Worm (Caenorhabditis elegans) whole organism, L2 larva: ENCODE data around the gene ZC250.4.

Source experiments
- ama-1 ChIP-seq: fragments of 150-350 bp; optimal IDR thresholded peaks from 2 replicates; lab custom pipeline; 2018; ENCODE audit warnings: inconsistent platforms
- lin-13 ChIP-seq: fragments of 150-350 bp; optimal IDR thresholded peaks from 2 replicates; lab custom pipeline; 2014; ENCODE audit warnings: missing biosample characterization, missing genetic modification reagents, missing genetic modification characterization
- lin-39 ChIP-seq: fragments of 150-350 bp; optimal IDR thresholded peaks from 2 replicates; lab custom pipeline; 2014; ENCODE audit warnings: missing biosample characterization, missing genetic modification reagents, missing genetic modification characterization
- skn-1 ChIP-seq: sonication (generic microtip); optimal IDR thresholded peaks from 2 replicates; lab custom pipeline; 2017; ENCODE audit warnings: missing biosample characterization, missing genetic modification characterization
- ztf-11 ChIP-seq: sonication (generic microtip); optimal IDR thresholded peaks from 2 replicates; lab custom pipeline; 2017; ENCODE audit warnings: missing biosample characterization, missing genetic modification characterization

DNA sequence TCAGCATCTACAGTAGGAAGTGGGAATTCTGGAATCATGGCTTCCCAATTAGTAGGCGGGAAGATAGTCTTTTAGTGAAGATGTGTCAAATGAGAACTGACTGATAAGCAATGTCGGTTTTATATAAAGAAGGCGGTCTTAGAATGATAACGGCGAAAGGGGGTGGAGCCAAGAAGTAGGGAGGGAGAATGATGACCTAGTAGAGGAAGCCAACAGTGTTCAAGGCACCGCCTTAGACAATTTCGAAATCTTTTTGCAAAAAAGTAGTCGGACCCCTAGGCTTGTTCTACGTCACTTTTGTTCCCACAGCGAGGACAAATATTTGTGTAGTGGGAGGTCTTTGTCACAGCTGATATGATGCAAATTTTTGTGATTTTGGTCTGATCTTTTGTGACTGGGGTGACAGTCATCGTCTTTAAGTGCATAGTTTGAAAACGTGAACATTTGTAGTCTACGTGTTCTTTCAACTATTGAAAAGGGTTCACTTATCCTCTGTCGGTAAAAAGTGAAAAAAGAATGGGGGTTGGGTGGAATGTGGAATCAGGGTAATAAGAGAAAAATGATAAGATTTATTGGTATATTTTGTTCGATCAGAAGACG lies at the start of gene ZC250.4:
- no peak for TF ChIP-seq lin-39
- TF ChIP-seq skn-1 (tag; lab: Kevin White, UChicago), result no peak
- no peak for TF ChIP-seq ztf-11
- TF ChIP-seq lin-13 (GFP tag; lab: Kevin White, UChicago), result no peak
- TF ChIP-seq ama-1 (lab: Kevin White, UChicago), result no peak
